Worm (Caenorhabditis elegans): ENCODE measurements around the gene sgn-1.

DNA sequence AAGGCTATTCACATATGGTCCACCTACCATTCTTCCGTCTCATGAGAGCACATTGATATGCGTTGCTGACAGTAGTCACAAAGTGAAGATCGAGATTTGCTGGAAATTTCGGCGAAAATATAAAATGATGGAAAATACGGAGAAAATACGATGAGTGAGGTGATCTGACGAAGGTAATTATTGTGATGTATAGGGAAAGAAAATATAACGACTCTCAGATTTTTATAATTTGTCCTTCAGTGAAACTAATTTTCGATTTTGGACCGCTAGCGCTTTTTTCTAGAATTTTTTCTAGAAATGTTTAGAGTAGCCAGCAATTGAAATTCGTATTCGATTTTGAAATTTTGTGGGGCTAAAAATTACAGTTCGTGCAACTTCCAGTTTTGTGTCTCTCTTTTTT is 45.7 kb upstream of the sgn-1 start, which contains the start of gene F46C5.2:
- TF ChIP-seq lin-13 (GFP tag; optimal IDR thresholded peaks at IDR 0.05) (no peak), mbf-1 (tag; optimal IDR thresholded peaks at IDR 0.05) (no peak), skn-1 (tag; optimal IDR thresholded peaks at IDR 0.05) (no peak), ama-1 (optimal IDR thresholded peaks at IDR 0.05) (no peak), ztf-4 (tag; optimal IDR thresholded peaks at IDR 0.05) (no peak)

All from whole organism, L2 larva.